Worm (Caenorhabditis elegans) whole organism, L1 larva: Measurements from ENCODE around the gene col-98.

Experiments
- C16A3.4 ChIP-seq: fragments of 150-350 bp; optimal IDR thresholded peaks from 2 replicates; lab custom pipeline; 2014; ENCODE audit warnings: missing biosample characterization, missing genetic modification characterization
- C34B4.2 ChIP-seq: sonication (generic microtip); optimal IDR thresholded peaks from 2 replicates; lab custom pipeline; 2017; ENCODE audit warnings: mild to moderate bottlenecking, missing genetic modification characterization, missing compliant biosample characterization
- aha-1 ChIP-seq: fragments of 150-350 bp; optimal IDR thresholded peaks from 2 replicates; lab custom pipeline; 2014; ENCODE audit warnings: missing biosample characterization, missing genetic modification characterization
- alr-1 ChIP-seq: fragments of 200-800 bp; sonication (Bioruptor generic); optimal IDR thresholded peaks from 2 replicates; lab custom pipeline; 2018; ENCODE audit warnings: borderline replicate concordance, mild to moderate bottlenecking, missing genetic modification characterization, missing compliant biosample characterization
- ama-1 ChIP-seq: fragments of 150-350 bp; optimal IDR thresholded peaks from 2 replicates; lab custom pipeline; 2014
- blmp-1 ChIP-seq: fragments of 150-350 bp; optimal IDR thresholded peaks from 2 replicates; lab custom pipeline; 2014; ENCODE audit warnings: missing biosample characterization, missing genetic modification characterization
- ceh-82 ChIP-seq, 3 experiments: fragments of 150-350 bp in 1 of 3; sonication (generic microtip) in 2 of 3; optimal IDR thresholded peaks; 2 replicates each; lab custom pipeline; 2014 to 2017; ENCODE audit warnings: missing biosample characterization in 3 of 3, missing genetic modification characterization in 3 of 3
- ceh-88 ChIP-seq: fragments of 200-800 bp; sonication (Bioruptor generic); IDR thresholded peaks from 2 replicates; pipeline ENCODE4 v1.3.6; 2022; ENCODE audit warnings: missing genetic modification characterization, missing compliant biosample characterization
- ceh-90 ChIP-seq: sonication (generic microtip); optimal IDR thresholded peaks from 2 replicates; lab custom pipeline; 2016; ENCODE audit warnings: missing genetic modification characterization, missing compliant biosample characterization
- dpl-1 ChIP-seq, 3 experiments: fragments of 150-350 bp in 2 of 3; sonication (generic microtip) in 1 of 3; optimal IDR thresholded peaks; 2 replicates each; lab custom pipeline; 2014 to 2017; ENCODE audit warnings: missing biosample characterization in 3 of 3, missing genetic modification characterization in 3 of 3, missing genetic modification reagents in 3 of 3
- dsc-1 ChIP-seq: sonication (generic microtip); optimal IDR thresholded peaks from 2 replicates; lab custom pipeline; 2016; ENCODE audit warnings: mild to moderate bottlenecking, missing genetic modification characterization, missing compliant biosample characterization
- efl-1 ChIP-seq, 4 experiments: fragments of 150-350 bp; optimal IDR thresholded peaks in 3 of 4; peaks in 1 of 4; 1 replicate in 1 of 4; 2 replicates in 3 of 4; lab custom pipeline; 2014; ENCODE audit warnings: missing biosample characterization in 2 of 4, missing genetic modification characterization in 2 of 4, missing genetic modification reagents in 2 of 4
- egl-13 ChIP-seq: sonication (generic microtip); optimal IDR thresholded peaks from 2 replicates; lab custom pipeline; 2016; ENCODE audit warnings: missing genotype, missing genetic modification reagents, missing genetic modification characterization, missing compliant biosample characterization
- egl-27 ChIP-seq, 2 experiments: fragments of 150-350 bp in 1 of 2; sonication (generic microtip); optimal IDR thresholded peaks; 3 replicates each; lab custom pipeline; 2017 to 2018; ENCODE audit warnings: missing biosample characterization in 2 of 2, missing genetic modification characterization in 2 of 2, missing genetic modification reagents in 2 of 2
- elt-2 ChIP-seq: sonication (generic microtip); optimal IDR thresholded peaks from 2 replicates; lab custom pipeline; 2016; ENCODE audit warnings: missing genetic modification characterization, mild to moderate bottlenecking, inconsistent platforms, missing compliant biosample characterization, missing genetic modification reagents
- ets-5 ChIP-seq: fragments of 200-800 bp; sonication (Bioruptor generic); IDR thresholded peaks from 2 replicates; pipeline ENCODE4 v1.3.6; 2022; ENCODE audit warnings: missing genetic modification characterization, missing compliant biosample characterization
- fkh-10 ChIP-seq: sonication (generic microtip); optimal IDR thresholded peaks from 2 replicates; lab custom pipeline; 2017; ENCODE audit warnings: missing biosample characterization, missing genetic modification reagents, missing genetic modification characterization
- fos-1 ChIP-seq: fragments of 150-350 bp; optimal IDR thresholded peaks from 2 replicates; lab custom pipeline; 2014; ENCODE audit warnings: missing biosample characterization, missing genetic modification characterization
- hpl-2 ChIP-seq: fragments of 150-350 bp; optimal IDR thresholded peaks from 2 replicates; lab custom pipeline; 2014; ENCODE audit warnings: missing biosample characterization, missing genetic modification reagents, missing genetic modification characterization
- isw-1 ChIP-seq: fragments of 200-800 bp; sonication (Bioruptor generic); IDR thresholded peaks from 2 replicates; pipeline ENCODE4 v1.3.6; 2022; ENCODE audit warnings: missing genetic modification characterization, missing compliant biosample characterization
- lin-13 ChIP-seq: fragments of 150-350 bp; optimal IDR thresholded peaks from 2 replicates; lab custom pipeline; 2014; ENCODE audit warnings: missing biosample characterization, missing genetic modification reagents, missing genetic modification characterization
- lin-14 ChIP-seq: fragments of 200-800 bp; sonication (Bioruptor generic); optimal IDR thresholded peaks from 2 replicates; lab custom pipeline; 2018; ENCODE audit warnings: mild to moderate bottlenecking, missing genetic modification characterization, moderate library complexity, missing compliant biosample characterization
- lin-35 ChIP-seq, 2 experiments: fragments of 150-350 bp; optimal IDR thresholded peaks; 2 replicates each; lab custom pipeline; 2014; ENCODE audit warnings: missing biosample characterization in 2 of 2, missing genetic modification characterization in 2 of 2, missing genetic modification reagents in 2 of 2
- lir-3 ChIP-seq: sonication (generic microtip); optimal IDR thresholded peaks from 2 replicates; lab custom pipeline; 2016; ENCODE audit warnings: mild to moderate bottlenecking, missing genetic modification characterization, moderate library complexity, missing compliant biosample characterization; ENCODE audit not compliant: poor library complexity
- lsy-2 ChIP-seq, 2 experiments: fragments of 150-350 bp; optimal IDR thresholded peaks; 2 replicates each; lab custom pipeline; 2014; ENCODE audit warnings: missing biosample characterization in 2 of 2, missing genetic modification characterization in 2 of 2
- mdl-1 ChIP-seq, 2 experiments: fragments of 150-350 bp; optimal IDR thresholded peaks; 2 replicates each; lab custom pipeline; 2014 to 2017; ENCODE audit warnings: missing biosample characterization in 2 of 2, missing genetic modification characterization in 2 of 2, inconsistent platforms in 1 of 2
- mef-2 ChIP-seq: fragments of 150-350 bp; optimal IDR thresholded peaks from 2 replicates; lab custom pipeline; 2014; ENCODE audit warnings: missing biosample characterization, missing genetic modification characterization
- mep-1 ChIP-seq: fragments of 150-350 bp; optimal IDR thresholded peaks from 2 replicates; lab custom pipeline; 2014; ENCODE audit warnings: missing biosample characterization, missing genetic modification characterization
- nhr-11 ChIP-seq: fragments of 150-350 bp; optimal IDR thresholded peaks from 2 replicates; lab custom pipeline; 2014; ENCODE audit warnings: missing biosample characterization, missing genetic modification characterization
- nhr-47 ChIP-seq: sonication (generic microtip); optimal IDR thresholded peaks from 2 replicates; lab custom pipeline; 2016; ENCODE audit warnings: mild to moderate bottlenecking, missing genetic modification characterization, moderate library complexity, missing compliant biosample characterization
- nhr-71 ChIP-seq: sonication (generic microtip); optimal IDR thresholded peaks from 2 replicates; lab custom pipeline; 2016; ENCODE audit warnings: mild to moderate bottlenecking, missing genetic modification characterization, moderate library complexity, missing compliant biosample characterization
- nhr-76 ChIP-seq: sonication (generic microtip); optimal IDR thresholded peaks from 2 replicates; lab custom pipeline; 2017; ENCODE audit warnings: missing biosample characterization, missing genetic modification characterization
- nhr-84 ChIP-seq: sonication (generic microtip); optimal IDR thresholded peaks from 2 replicates; lab custom pipeline; 2017; ENCODE audit warnings: missing biosample characterization, missing genetic modification characterization
- nhr-90 ChIP-seq: sonication (generic microtip); optimal IDR thresholded peaks from 2 replicates; lab custom pipeline; 2016; ENCODE audit warnings: mild to moderate bottlenecking, missing genetic modification characterization, missing compliant biosample characterization; ENCODE audit not compliant: poor library complexity
- pag-3 ChIP-seq: sonication (generic microtip); optimal IDR thresholded peaks from 2 replicates; lab custom pipeline; 2017; ENCODE audit warnings: missing genetic modification characterization, mild to moderate bottlenecking, missing compliant biosample characterization, antibody characterized with exemption, borderline replicate concordance; ENCODE audit not compliant: insufficient read depth
- pqm-1 ChIP-seq: sonication (generic microtip); optimal IDR thresholded peaks from 3 replicates; lab custom pipeline; 2017; ENCODE audit warnings: missing biosample characterization, missing genetic modification characterization
- rnt-1 ChIP-seq: sonication (generic microtip); optimal IDR thresholded peaks from 2 replicates; lab custom pipeline; 2016; ENCODE audit warnings: mild to moderate bottlenecking, missing genetic modification characterization, moderate library complexity, missing compliant biosample characterization
- snpc-4 ChIP-seq: fragments of 150-350 bp; optimal IDR thresholded peaks from 2 replicates; lab custom pipeline; 2014; ENCODE audit warnings: missing biosample characterization, missing genetic modification characterization
- snu-23 ChIP-seq: sonication (generic microtip); optimal IDR thresholded peaks from 2 replicates; lab custom pipeline; 2016; ENCODE audit warnings: missing genetic modification characterization, missing compliant biosample characterization
- sox-4 ChIP-seq: sonication (generic microtip); optimal IDR thresholded peaks from 2 replicates; lab custom pipeline; 2016; ENCODE audit warnings: missing genetic modification characterization, missing compliant biosample characterization
- sptf-1 ChIP-seq: fragments of 150-350 bp; optimal IDR thresholded peaks from 2 replicates; lab custom pipeline; 2014; ENCODE audit warnings: missing biosample characterization, missing genetic modification characterization
- sup-37 ChIP-seq: fragments of 200-800 bp; sonication (Bioruptor generic); optimal IDR thresholded peaks from 2 replicates; lab custom pipeline; 2018; ENCODE audit warnings: mild to moderate bottlenecking, missing genetic modification characterization, missing compliant biosample characterization
- swsn-7 ChIP-seq: sonication (generic microtip); optimal IDR thresholded peaks from 2 replicates; lab custom pipeline; 2016; ENCODE audit warnings: missing genetic modification characterization, missing compliant biosample characterization
- tbx-2 ChIP-seq: sonication (generic microtip); optimal IDR thresholded peaks from 2 replicates; lab custom pipeline; 2016; ENCODE audit warnings: missing genetic modification characterization, missing compliant biosample characterization
- tlp-1 ChIP-seq: fragments of 150-350 bp; optimal IDR thresholded peaks from 2 replicates; lab custom pipeline; 2014; ENCODE audit warnings: missing biosample characterization, missing genetic modification characterization
- unc-30 ChIP-seq: sonication (generic microtip); optimal IDR thresholded peaks from 2 replicates; lab custom pipeline; 2017; ENCODE audit warnings: missing biosample characterization, missing genetic modification characterization
- vab-15 ChIP-seq: sonication (generic microtip); optimal IDR thresholded peaks from 2 replicates; lab custom pipeline; 2017; ENCODE audit warnings: missing genotype, mild to moderate bottlenecking, missing genetic modification characterization, missing compliant biosample characterization
- xbp-1 ChIP-seq: sonication (generic microtip); optimal IDR thresholded peaks from 2 replicates; lab custom pipeline; 2016; ENCODE audit warnings: missing genetic modification characterization, missing compliant biosample characterization
- ztf-11 ChIP-seq, 2 experiments: sonication (generic microtip); optimal IDR thresholded peaks; 2 replicates each; lab custom pipeline; 2016 to 2017; ENCODE audit warnings: missing genetic modification characterization in 2 of 2, missing biosample characterization in 1 of 2, missing compliant biosample characterization in 1 of 2
- ztf-4 ChIP-seq: fragments of 150-350 bp; optimal IDR thresholded peaks from 2 replicates; lab custom pipeline; 2014; ENCODE audit warnings: missing biosample characterization, missing genetic modification characterization

Gene col-98

DNA sequence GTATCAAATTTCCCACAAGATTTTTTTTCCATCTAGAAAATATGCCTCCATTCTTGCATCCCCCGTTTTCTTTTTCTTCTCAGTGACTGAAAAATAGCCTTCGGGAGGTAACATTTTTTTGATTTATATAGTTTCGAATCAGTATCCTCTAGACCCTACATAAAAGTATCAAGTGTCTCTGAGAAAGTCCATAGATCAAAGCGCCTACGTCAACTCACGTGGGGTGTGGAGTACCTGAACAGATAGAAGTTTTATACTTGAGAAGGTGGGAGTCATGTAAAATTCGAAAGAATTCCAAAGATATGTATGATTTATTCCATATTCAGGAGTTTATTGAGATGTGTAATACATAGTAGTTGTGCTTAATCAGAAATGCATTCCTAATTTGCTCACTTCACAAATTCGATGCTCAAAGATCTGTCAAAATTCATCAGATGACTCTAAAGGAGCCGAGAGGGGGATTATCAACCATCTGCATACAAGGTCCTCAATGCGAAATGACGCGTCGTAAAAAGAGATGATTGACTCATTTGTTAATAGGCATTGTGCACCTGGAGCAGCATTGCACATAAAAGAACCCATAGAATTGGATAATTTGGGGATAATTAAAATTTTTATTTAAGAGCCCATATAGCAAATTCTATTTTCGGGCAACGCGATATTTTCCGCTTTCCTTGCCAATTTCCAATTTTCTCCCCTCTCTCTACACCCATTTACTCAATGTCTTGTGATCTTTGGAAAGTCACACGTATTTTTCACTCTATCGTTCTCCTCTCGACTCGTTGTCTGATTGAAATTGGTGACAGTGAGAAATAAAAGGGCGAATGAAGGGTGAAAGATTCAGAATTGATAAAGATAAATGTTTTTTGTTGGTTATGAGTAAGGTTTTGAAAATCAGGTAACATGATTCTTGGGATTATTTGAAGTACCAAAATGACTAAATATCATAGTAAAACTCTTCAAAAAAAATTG lies 45.7 kb downstream of the col-98 start:
- no peak for TF ChIP-seq mef-2 (tag; lab: Kevin White, UChicago)
- TF ChIP-seq ama-1, result no peak
- TF ChIP-seq ceh-82 (tag; optimal IDR thresholded peaks at IDR 0.05; lab: Kevin White, UChicago), result peak in 1 of 3 experiments; percentile 13
- no peak for TF ChIP-seq tbx-2
- TF ChIP-seq sptf-1, result no peak
- TF ChIP-seq mdl-1 (tag; optimal IDR thresholded peaks at IDR 0.05; lab: Kevin White, UChicago), result peak in 1 of 2 experiments; percentile 61
- no peak for TF ChIP-seq elt-2 (tag; lab: Kevin White, UChicago)
- no peak for TF ChIP-seq alr-1 (tag; lab: Kevin White, UChicago)
- no peak for TF ChIP-seq sup-37
- no peak for TF ChIP-seq lin-13
- no peak for TF ChIP-seq nhr-76 (tag; lab: Kevin White, UChicago)
- peak; percentile 55 for TF ChIP-seq mep-1 (tag; lab: Kevin White, UChicago)
- TF ChIP-seq ceh-88 (GFP tag; lab: Robert Waterston, UW), result no peak
- TF ChIP-seq fos-1 (tag; lab: Kevin White, UChicago), result no peak
- no peak for TF ChIP-seq xbp-1 (tag; lab: Kevin White, UChicago)
- no peak for TF ChIP-seq C34B4.2 (tag; lab: Kevin White, UChicago)
- peak; percentile 66 for TF ChIP-seq nhr-71 (tag; lab: Kevin White, UChicago)
- no peak for TF ChIP-seq egl-13 (tag; lab: Kevin White, UChicago)
- peak; percentile 47 for TF ChIP-seq nhr-47 (tag; lab: Kevin White, UChicago)
- peak; percentile 86 for TF ChIP-seq dsc-1 (tag; lab: Kevin White, UChicago)
- no peak for TF ChIP-seq aha-1 (tag; lab: Kevin White, UChicago)
- no peak for TF ChIP-seq efl-1 (optimal IDR thresholded peaks at IDR 0.05; lab: Kevin White, UChicago)
- TF ChIP-seq efl-1 (GFP tag; optimal IDR thresholded peaks at IDR 0.05 in 1 of 2; lab: Kevin White, UChicago), result no peak
- peak; percentile 46 for TF ChIP-seq lir-3
- TF ChIP-seq ztf-11 (tag; optimal IDR thresholded peaks at IDR 0.05; lab: Kevin White, UChicago), result peak in 1 of 2 experiments; percentile 44
- TF ChIP-seq ets-5 (GFP tag; lab: Robert Waterston, UW), result no peak
- peak; percentile 22 for TF ChIP-seq nhr-90 (tag; lab: Kevin White, UChicago)
- TF ChIP-seq lin-35 (GFP tag; optimal IDR thresholded peaks at IDR 0.05; lab: Kevin White, UChicago), result peak; percentile 7 to 69
- no peak for TF ChIP-seq pag-3 (tag; lab: Kevin White, UChicago)
- no peak for TF ChIP-seq pqm-1 (tag; lab: Kevin White, UChicago)
- peak; percentile 71 for TF ChIP-seq snu-23 (GFP tag; lab: Kevin White, UChicago)
- no peak for TF ChIP-seq ceh-90 (tag; lab: Kevin White, UChicago)
- no peak for TF ChIP-seq nhr-11 (tag; lab: Kevin White, UChicago)
- TF ChIP-seq swsn-7, result peak; percentile 19
- TF ChIP-seq vab-15 (tag; lab: Kevin White, UChicago), result peak; percentile 54
- TF ChIP-seq fkh-10, result no peak
- peak; percentile 22 to 54 for TF ChIP-seq lsy-2 (tag; optimal IDR thresholded peaks at IDR 0.05; lab: Kevin White, UChicago)
- peak in 2 of 3 experiments; percentile 0 to 12 for TF ChIP-seq dpl-1 (GFP tag; optimal IDR thresholded peaks at IDR 0.05; lab: Kevin White, UChicago)
- TF ChIP-seq unc-30, result no peak
- TF ChIP-seq ztf-4 (tag; lab: Kevin White, UChicago), result no peak
- peak; percentile 42 for TF ChIP-seq blmp-1 (tag; lab: Kevin White, UChicago)
- TF ChIP-seq egl-27 (tag; optimal IDR thresholded peaks at IDR 0.05; lab: Kevin White, UChicago), result no peak
- TF ChIP-seq sox-4 (tag; lab: Kevin White, UChicago), result peak; percentile 71
- no peak for TF ChIP-seq isw-1
- TF ChIP-seq snpc-4 (tag; lab: Kevin White, UChicago), result no peak
- no peak for TF ChIP-seq hpl-2
- no peak for TF ChIP-seq nhr-84
- TF ChIP-seq lin-14 (GFP tag; lab: Kevin White, UChicago), result peak; percentile 82
- TF ChIP-seq C16A3.4 (tag; lab: Kevin White, UChicago), result peak; percentile 63
- TF ChIP-seq rnt-1 (tag; lab: Kevin White, UChicago), result peak; percentile 25
- no peak for TF ChIP-seq tlp-1 (tag; lab: Kevin White, UChicago)
